Fruit fly (Drosophila melanogaster) whole organism, embryonic: ENCODE data around the gene sol.

ENCODE experiments used
- B-H2 ChIP-seq: fragments of 200-800 bp; sonication (Bioruptor generic); optimal IDR thresholded peaks from 2 replicates; lab custom pipeline; 2018; ENCODE audit warnings: missing biosample characterization, mild to moderate bottlenecking, missing genetic modification characterization
- Blimp-1 ChIP-seq: fragments of 200-800 bp; sonication (Bioruptor generic); optimal IDR thresholded peaks from 3 replicates; lab custom pipeline; 2018; ENCODE audit warnings: missing biosample characterization, missing genetic modification characterization, mild to moderate bottlenecking, moderate library complexity, missing genetic modification reagents
- CG12391 ChIP-seq: fragments of 200-800 bp; sonication (Bioruptor generic); optimal IDR thresholded peaks from 3 replicates; lab custom pipeline; 2018; ENCODE audit warnings: missing biosample characterization, mild to moderate bottlenecking, missing genetic modification characterization, moderate library complexity
- CG14441 ChIP-seq: fragments of 200-800 bp; sonication (Bioruptor generic); IDR thresholded peaks from 2 replicates; pipeline ENCODE4 v1.3.6; 2022; ENCODE audit warnings: missing biosample characterization, missing genetic modification characterization
- CG14860 ChIP-seq: fragments of 200-800 bp; sonication (Bioruptor generic); IDR thresholded peaks from 3 replicates; pipeline ENCODE4 v1.3.6; 2022; ENCODE audit warnings: missing biosample characterization, missing genetic modification characterization; ENCODE audit not compliant: partially characterized antibody
- CG16779 ChIP-seq: fragments of 200-800 bp; sonication (Bioruptor generic); IDR thresholded peaks from 2 replicates; pipeline ENCODE4 v1.3.6; 2022; ENCODE audit warnings: missing biosample characterization, missing genetic modification characterization
- CG16863 ChIP-seq: fragments of 200-800 bp; sonication (Bioruptor generic); optimal IDR thresholded peaks from 3 replicates; lab custom pipeline; 2016; ENCODE audit warnings: missing biosample characterization, missing genetic modification characterization
- CG17829 ChIP-seq: fragments of 200-800 bp; optimal IDR thresholded peaks from 2 replicates; lab custom pipeline; 2019; ENCODE audit warnings: missing biosample characterization, mild to moderate bottlenecking, missing genetic modification characterization, moderate library complexity
- CG18476 ChIP-seq: fragments of 200-800 bp; sonication (Bioruptor generic); optimal IDR thresholded peaks from 2 replicates; lab custom pipeline; 2016; ENCODE audit warnings: missing biosample characterization, mild to moderate bottlenecking, missing genetic modification characterization
- CG18599 ChIP-seq: fragments of 200-800 bp; sonication (Bioruptor generic); optimal IDR thresholded peaks from 3 replicates; lab custom pipeline; 2017; ENCODE audit warnings: missing biosample characterization, missing genetic modification characterization, mild to moderate bottlenecking, moderate library complexity, missing genetic modification reagents
- CG32772 ChIP-seq: fragments of 200-800 bp; sonication (Bioruptor generic); IDR thresholded peaks from 2 replicates; pipeline ENCODE4 v1.3.6; 2022; ENCODE audit warnings: missing biosample characterization, missing genetic modification characterization
- CG33557 ChIP-seq: fragments of 200-800 bp; sonication (Bioruptor generic); optimal IDR thresholded peaks from 2 replicates; lab custom pipeline; 2019; ENCODE audit warnings: missing biosample characterization, mild to moderate bottlenecking, missing genetic modification characterization, moderate library complexity
- CG34376 ChIP-seq: fragments of 200-800 bp; sonication (Bioruptor generic); optimal IDR thresholded peaks from 2 replicates; lab custom pipeline; 2018; ENCODE audit warnings: missing biosample characterization, mild to moderate bottlenecking, missing genetic modification characterization
- CG4854 ChIP-seq: fragments of 200-800 bp; sonication (Bioruptor generic); optimal IDR thresholded peaks from 2 replicates; lab custom pipeline; 2016; ENCODE audit warnings: missing biosample characterization, missing genetic modification characterization, inconsistent platforms
- CG7786 ChIP-seq: fragments of 200-800 bp; sonication (Bioruptor generic); optimal IDR thresholded peaks from 2 replicates; lab custom pipeline; 2016; ENCODE audit warnings: missing biosample characterization, missing genetic modification characterization
- CG7928 ChIP-seq: fragments of 200-800 bp; sonication (Bioruptor generic); optimal IDR thresholded peaks from 2 replicates; lab custom pipeline; 2017; ENCODE audit warnings: missing biosample characterization, mild to moderate bottlenecking, missing genetic modification characterization
- CG9797 ChIP-seq: fragments of 200-800 bp; sonication (Bioruptor generic); optimal IDR thresholded peaks from 3 replicates; lab custom pipeline; 2018; ENCODE audit warnings: missing biosample characterization, mild to moderate bottlenecking, missing genetic modification characterization
- CG9932 ChIP-seq: fragments of 200-800 bp; sonication (Bioruptor generic); IDR thresholded peaks from 2 replicates; pipeline ENCODE4 v1.3.6; 2022; ENCODE audit warnings: missing biosample characterization, missing genetic modification characterization
- Deaf1 ChIP-seq: fragments of 200-800 bp; optimal IDR thresholded peaks from 3 replicates; lab custom pipeline; 2019; ENCODE audit warnings: missing biosample characterization, mild to moderate bottlenecking, missing genetic modification characterization, moderate library complexity
- Doc3 ChIP-seq: fragments of 200-800 bp; sonication (Bioruptor generic); IDR thresholded peaks from 3 replicates; pipeline ENCODE4 v1.3.6; 2022; ENCODE audit warnings: missing biosample characterization, missing genetic modification characterization; ENCODE audit not compliant: partially characterized antibody
- HmgD ChIP-seq: fragments of 200-800 bp; sonication (Bioruptor generic); optimal IDR thresholded peaks from 3 replicates; lab custom pipeline; 2016; ENCODE audit warnings: missing biosample characterization, missing genetic modification characterization
- Neu2 ChIP-seq: fragments of 200-800 bp; sonication (Bioruptor generic); optimal IDR thresholded peaks from 3 replicates; lab custom pipeline; 2016; ENCODE audit warnings: missing biosample characterization, missing genetic modification characterization, borderline replicate concordance
- Oaz ChIP-seq: fragments of 200-800 bp; sonication (Bioruptor generic); IDR thresholded peaks from 2 replicates; pipeline ENCODE4 v1.3.6; 2022; ENCODE audit warnings: missing biosample characterization, missing genetic modification characterization
- Ravus ChIP-seq: fragments of 200-800 bp; sonication (Bioruptor generic); IDR thresholded peaks from 2 replicates; pipeline ENCODE4 v1.3.6; 2022; ENCODE audit warnings: missing biosample characterization, missing genetic modification characterization
- Ssrp ChIP-seq: fragments of 200-800 bp; sonication (Bioruptor generic); optimal IDR thresholded peaks from 2 replicates; lab custom pipeline; 2018; ENCODE audit warnings: missing biosample characterization, mild to moderate bottlenecking, missing genetic modification characterization, moderate library complexity
- Xrp1 ChIP-seq: fragments of 200-800 bp; sonication (Bioruptor generic); IDR thresholded peaks from 2 replicates; pipeline ENCODE4 v1.3.6; 2022; ENCODE audit warnings: missing biosample characterization, missing genetic modification characterization
- ac ChIP-seq: fragments of 200-800 bp; sonication (Bioruptor generic); optimal IDR thresholded peaks from 3 replicates; lab custom pipeline; 2017; ENCODE audit warnings: missing biosample characterization, mild to moderate bottlenecking, missing genetic modification characterization
- amos ChIP-seq: fragments of 200-800 bp; sonication (Bioruptor generic); IDR thresholded peaks from 2 replicates; pipeline ENCODE4 v1.3.6; 2022; ENCODE audit warnings: missing biosample characterization, missing genetic modification characterization; ENCODE audit not compliant: partially characterized antibody
- ato ChIP-seq: fragments of 200-800 bp; sonication (Bioruptor generic); IDR thresholded peaks from 2 replicates; pipeline ENCODE4 v1.3.6; 2022; ENCODE audit warnings: missing biosample characterization, missing genetic modification characterization; ENCODE audit not compliant: partially characterized antibody
- btn ChIP-seq: fragments of 200-800 bp; sonication (Bioruptor generic); optimal IDR thresholded peaks from 2 replicates; lab custom pipeline; 2016; ENCODE audit warnings: missing biosample characterization, missing genetic modification characterization
- cas ChIP-seq: fragments of 200-800 bp; sonication (Bioruptor generic); IDR thresholded peaks from 2 replicates; pipeline ENCODE4 v1.3.6; 2022; ENCODE audit warnings: missing biosample characterization, missing genetic modification characterization
- cwo ChIP-seq: fragments of 200-800 bp; sonication (Bioruptor generic); optimal IDR thresholded peaks from 3 replicates; lab custom pipeline; 2017; ENCODE audit warnings: missing biosample characterization, missing genetic modification characterization, mild to moderate bottlenecking, moderate library complexity, missing genetic modification reagents
- dimm ChIP-seq: fragments of 200-800 bp; sonication (Bioruptor generic); IDR thresholded peaks from 2 replicates; pipeline ENCODE4 v1.3.6; 2022; ENCODE audit warnings: missing biosample characterization, missing genetic modification characterization
- dmrt99B ChIP-seq: fragments of 200-800 bp; sonication (Bioruptor generic); optimal IDR thresholded peaks from 2 replicates; lab custom pipeline; 2018; ENCODE audit warnings: missing biosample characterization, mild to moderate bottlenecking, missing genetic modification characterization, moderate library complexity
- fru ChIP-seq: fragments of >200 bp; optimal IDR thresholded peaks from 2 replicates; lab custom pipeline; 2017
- gsb-n ChIP-seq: fragments of 200-800 bp; sonication (Bioruptor generic); optimal IDR thresholded peaks from 3 replicates; lab custom pipeline; 2018; ENCODE audit warnings: missing biosample characterization, mild to moderate bottlenecking, missing genetic modification characterization
- gt ChIP-seq: fragments of 200-800 bp; sonication (Bioruptor generic); IDR thresholded peaks from 2 replicates; pipeline ENCODE4 v1.3.6; 2022; ENCODE audit warnings: missing biosample characterization, missing genetic modification characterization
- jumu ChIP-seq: fragments of 200-800 bp; sonication (Bioruptor generic); optimal IDR thresholded peaks from 3 replicates; lab custom pipeline; 2016; ENCODE audit warnings: missing biosample characterization, missing genetic modification characterization
- luna ChIP-seq: fragments of 200-800 bp; sonication (Bioruptor generic); optimal IDR thresholded peaks from 2 replicates; lab custom pipeline; 2016; ENCODE audit warnings: missing biosample characterization, missing genetic modification characterization
- maf-S ChIP-seq: fragments of 200-800 bp; sonication (Bioruptor generic); optimal IDR thresholded peaks from 2 replicates; lab custom pipeline; 2016; ENCODE audit warnings: missing biosample characterization, missing genetic modification characterization
- pan ChIP-seq, 4 experiments: fragments of >200 bp in 3 of 4; fragments of 200-800 bp in 1 of 4; sonication (Bioruptor generic) in 1 of 4; optimal IDR thresholded peaks in 3 of 4; IDR thresholded peaks in 1 of 4; 2 replicates each; pipeline versions ENCODE4 v1.3.6 to Lab custom; 2017 to 2022; ENCODE audit warnings: missing biosample characterization in 2 of 4, missing genetic modification characterization in 2 of 4, mixed read lengths in 1 of 4
- pb ChIP-seq: fragments of 200-800 bp; sonication (Bioruptor generic); optimal IDR thresholded peaks from 3 replicates; lab custom pipeline; 2016; ENCODE audit warnings: missing biosample characterization, missing genetic modification characterization
- pita ChIP-seq: fragments of 200-800 bp; sonication (Bioruptor generic); optimal IDR thresholded peaks from 2 replicates; lab custom pipeline; 2017; ENCODE audit warnings: missing biosample characterization, mild to moderate bottlenecking, missing genetic modification characterization
- pros ChIP-seq: fragments of 200-800 bp; sonication (Bioruptor generic); optimal IDR thresholded peaks from 3 replicates; lab custom pipeline; 2019; ENCODE audit warnings: missing biosample characterization, mild to moderate bottlenecking, missing genetic modification characterization, moderate library complexity
- so ChIP-seq: fragments of 200-800 bp; sonication (Bioruptor generic); IDR thresholded peaks from 3 replicates; pipeline ENCODE4 v1.3.6; 2022; ENCODE audit warnings: missing biosample characterization, missing genetic modification characterization
- sqz ChIP-seq: fragments of 200-800 bp; sonication (Bioruptor generic); optimal IDR thresholded peaks from 3 replicates; lab custom pipeline; 2018; ENCODE audit warnings: missing biosample characterization, mild to moderate bottlenecking, missing genetic modification characterization
- unc-4 ChIP-seq: fragments of 200-800 bp; sonication (Bioruptor generic); IDR thresholded peaks from 2 replicates; pipeline ENCODE4 v1.3.6; 2022; ENCODE audit warnings: missing biosample characterization, missing genetic modification characterization; ENCODE audit not compliant: partially characterized antibody
- vfl ChIP-seq: fragments of 200-800 bp; sonication (Bioruptor generic); optimal IDR thresholded peaks from 2 replicates; lab custom pipeline; 2016; ENCODE audit warnings: missing biosample characterization, missing genetic modification characterization
- vnd ChIP-seq: fragments of 200-800 bp; sonication (Bioruptor generic); IDR thresholded peaks from 3 replicates; pipeline ENCODE4 v1.3.6; 2022; ENCODE audit warnings: missing biosample characterization, missing genetic modification characterization; ENCODE audit not compliant: partially characterized antibody
- yki ChIP-seq: fragments of >200 bp; optimal IDR thresholded peaks from 3 replicates; lab custom pipeline; 2018

sol gene

dm6 chrX:21322289-21322981 is 27.6 kb upstream of the sol start (continued):
- TF ChIP-seq Doc3 (GFP tag; lab: Robert Waterston, UW) (no peak), CG9797 (GFP tag; lab: Kevin White, UChicago) (no peak), Xrp1 (GFP tag; lab: Robert Waterston, UW) (peak; percentile 56; the same call in 1 of the 2 replicates), pita (GFP tag; lab: Kevin White, UChicago) (no peak), Oaz (no peak), CG17829 (peak; percentile 56), maf-S (GFP tag; lab: Kevin White, UChicago) (no peak), pros (GFP tag; lab: Kevin White, UChicago) (no peak), HmgD (GFP tag; lab: Kevin White, UChicago) (no peak), vfl (GFP tag; lab: Kevin White, UChicago) (no peak), vnd (GFP tag; lab: Robert Waterston, UW) (no peak), pan (optimal IDR thresholded peaks at IDR 0.05; lab: Kevin White, UChicago) (no peak), pan (GFP tag; optimal IDR thresholded peaks at IDR 0.05 in 1 of 2, IDR thresholded peaks at IDR 0.05 in 1 of 2) (no peak), CG9932 (0 out of 2 replicates have a peak, but pooled peaks have one; percentile 4), sqz (GFP tag; lab: Kevin White, UChicago) (no peak), cas (GFP tag; lab: Robert Waterston, UW) (no peak), pb (GFP tag; lab: Kevin White, UChicago) (no peak), CG4854 (GFP tag; lab: Kevin White, UChicago) (no peak), amos (GFP tag; lab: Robert Waterston, UW) (no peak), luna (GFP tag; lab: Kevin White, UChicago) (no peak), yki (lab: Kevin White, UChicago) (no peak), CG16779 (GFP tag; lab: Robert Waterston, UW) (no peak), Ravus (GFP tag; lab: Robert Waterston, UW) (no peak), dimm (no peak), CG14860 (GFP tag; lab: Robert Waterston, UW) (no peak), CG14441 (GFP tag; lab: Robert Waterston, UW) (peak; percentile 25; the same call in 1 of the 2 replicates), unc-4 (GFP tag; lab: Robert Waterston, UW) (no peak), jumu (GFP tag; lab: Kevin White, UChicago) (no peak), fru (lab: Kevin White, UChicago) (no peak), CG12391 (tag; lab: Kevin White, UChicago) (no peak), Blimp-1 (GFP tag; lab: Kevin White, UChicago) (no peak), ato (GFP tag; lab: Robert Waterston, UW) (no peak), so (GFP tag; lab: Robert Waterston, UW) (no peak), CG16863 (no peak), gsb-n (no peak), Deaf1 (tag; lab: Kevin White, UChicago) (peak; percentile 28), cwo (GFP tag; lab: Kevin White, UChicago) (peak; percentile 92), B-H2 (GFP tag; lab: Kevin White, UChicago) (peak; percentile 57), dmrt99B (tag; lab: Kevin White, UChicago) (peak; percentile 81), Ssrp (tag; lab: Kevin White, UChicago) (no peak), CG33557 (GFP tag; lab: Kevin White, UChicago) (no peak), Neu2 (GFP tag; lab: Kevin White, UChicago) (no peak), CG32772 (GFP tag; lab: Robert Waterston, UW) (no peak), CG34376 (GFP tag; lab: Kevin White, UChicago) (peak; percentile 32), gt (GFP tag; lab: Robert Waterston, UW) (no peak), CG18476 (GFP tag; lab: Kevin White, UChicago) (peak; percentile 46), CG7786 (no peak), ac (GFP tag; lab: Kevin White, UChicago) (no peak), CG18599 (GFP tag; lab: Kevin White, UChicago) (peak; percentile 83), btn (GFP tag; lab: Kevin White, UChicago) (no peak), CG7928 (GFP tag; lab: Kevin White, UChicago) (no peak)
